Worm (Caenorhabditis elegans): Measurements from ENCODE around the gene F58F9.9.

F58F9.9 gene

DNA sequence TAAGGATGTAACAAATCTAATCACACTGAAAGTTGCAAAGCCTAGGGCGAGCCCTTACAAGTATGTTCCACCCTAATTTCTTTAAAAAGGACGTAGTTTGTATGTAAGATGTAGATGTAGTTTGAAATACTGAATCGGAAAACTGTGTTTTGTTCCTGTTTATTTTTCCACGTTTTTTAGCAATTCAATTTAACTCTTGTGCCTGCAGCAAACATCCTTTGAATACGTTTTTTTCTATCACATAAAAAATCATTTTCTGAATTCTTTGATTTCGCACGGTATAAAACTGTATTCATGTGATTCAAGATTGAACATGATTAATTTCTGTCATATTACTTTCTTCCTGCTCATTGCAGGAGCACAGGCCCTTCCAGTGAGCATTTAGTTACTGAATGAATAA is at the start of gene F58F9.9:
TSS of gene F58F9.9 (plus strand) at position 301 of the 400 bp plus-strand sequence.
- TF ChIP-seq him-1 (tag; optimal IDR thresholded peaks at IDR 0.05) (no peak), dao-5 (tag; optimal IDR thresholded peaks at IDR 0.05) (no peak), W03F9.2 (tag; optimal IDR thresholded peaks at IDR 0.05) (no peak)

DNA sequence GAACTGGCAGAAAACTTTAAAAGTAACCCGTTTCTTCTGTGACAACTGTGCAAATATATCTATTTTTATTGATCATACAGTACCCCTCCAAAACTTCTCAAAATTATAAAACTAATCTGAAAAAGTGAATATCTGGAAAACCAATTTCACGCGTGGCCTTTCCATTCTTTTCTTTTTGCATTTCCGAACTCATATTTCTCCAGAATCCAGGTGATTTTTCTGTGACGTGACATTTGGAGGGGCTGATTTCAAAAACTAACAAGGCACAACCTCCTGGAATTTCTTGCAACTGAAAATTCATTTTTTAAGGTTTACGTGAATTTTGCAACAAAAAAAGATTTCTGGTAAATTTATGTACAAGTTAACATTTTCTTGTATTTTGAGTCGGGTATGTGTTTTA is 39.8 kb upstream of the F58F9.9 start:
- TF ChIP-seq W03F9.2 (tag; optimal IDR thresholded peaks at IDR 0.05) = no peak
- no peak for TF ChIP-seq dao-5 (tag; optimal IDR thresholded peaks at IDR 0.05)
- no peak for TF ChIP-seq him-1 (tag; optimal IDR thresholded peaks at IDR 0.05)

DNA sequence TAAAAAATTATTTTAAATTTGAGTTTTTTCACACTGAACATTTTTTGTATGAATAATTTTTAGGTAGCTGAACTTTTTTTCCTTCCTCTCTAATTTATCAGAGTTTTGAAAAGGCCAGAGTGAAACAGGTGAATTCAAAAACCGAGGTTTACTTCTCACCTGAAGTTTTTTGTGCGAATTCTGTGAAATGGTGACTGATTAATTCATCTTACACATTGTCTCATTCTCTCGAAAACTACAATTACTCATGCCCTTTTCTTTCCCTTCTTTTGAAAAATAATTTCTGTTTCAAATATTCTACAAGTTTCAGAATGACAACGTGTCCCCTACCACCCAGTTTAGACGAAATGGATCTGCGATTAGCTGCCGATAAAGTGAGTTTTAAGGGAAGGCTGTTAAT is 38.3 kb upstream of the F58F9.9 start, which contains the start of gene tkr-2:
TSS of gene tkr-2 (plus strand) at position 301 of the 400 bp plus-strand sequence.
- TF ChIP-seq W03F9.2 (tag; optimal IDR thresholded peaks at IDR 0.05) (no peak), him-1 (tag; optimal IDR thresholded peaks at IDR 0.05) (no peak), dao-5 (tag; optimal IDR thresholded peaks at IDR 0.05) (no peak)

DNA sequence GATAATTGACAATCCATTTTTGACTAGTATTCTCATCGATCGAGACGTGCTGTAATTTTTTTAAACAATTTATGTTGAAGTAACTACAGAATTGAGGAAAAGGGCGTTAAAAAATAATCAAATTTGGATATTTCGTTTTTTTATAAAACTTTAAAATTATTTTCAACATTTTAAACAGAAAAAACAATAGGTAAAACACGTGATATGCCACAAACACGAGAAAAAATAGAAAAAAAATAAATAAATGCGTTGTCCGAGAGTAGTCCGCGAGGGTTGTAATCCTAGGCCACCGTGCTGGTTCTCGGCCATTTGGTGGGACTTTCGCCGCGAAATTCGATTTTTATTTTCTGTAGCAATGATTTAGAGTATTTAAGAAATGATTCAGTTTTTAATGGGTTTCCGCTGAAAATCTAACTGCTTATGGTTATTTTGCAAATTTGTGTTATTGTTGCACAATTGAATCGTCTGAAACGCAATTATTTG is 33.8 kb upstream of the F58F9.9 start, which contains the start of gene C49A9.10:
TSS of gene C49A9.10 (minus strand) at position 51 of the 483 bp plus-strand sequence.
- TF ChIP-seq W03F9.2 (tag; optimal IDR thresholded peaks at IDR 0.05) (peak; percentile 90), him-1 (tag; optimal IDR thresholded peaks at IDR 0.05) (peak; percentile 74), dao-5 (tag; optimal IDR thresholded peaks at IDR 0.05) (no peak)

DNA sequence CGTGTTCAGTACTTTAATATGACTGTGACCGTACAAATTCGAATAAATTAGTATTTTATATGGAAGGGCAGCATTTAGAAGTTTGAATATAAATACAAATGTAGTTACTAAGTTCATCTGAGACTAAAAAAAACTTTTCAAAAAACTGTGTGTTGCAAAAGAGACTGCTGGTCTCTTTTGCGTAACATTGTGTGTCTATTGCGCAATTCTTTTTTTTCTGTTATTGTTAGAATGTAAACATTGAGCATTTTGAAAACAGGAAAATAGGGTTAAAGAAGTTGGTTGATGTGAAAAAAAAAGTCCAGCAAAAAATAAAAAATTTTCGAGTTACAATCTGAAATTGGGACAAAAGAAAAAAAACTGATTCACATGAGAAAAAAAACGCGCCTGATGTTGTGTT is 30.8 kb upstream of the F58F9.9 start:
- TF ChIP-seq W03F9.2 (tag; optimal IDR thresholded peaks at IDR 0.05) (no peak), him-1 (tag; optimal IDR thresholded peaks at IDR 0.05) (no peak), dao-5 (tag; optimal IDR thresholded peaks at IDR 0.05) (no peak)

DNA sequence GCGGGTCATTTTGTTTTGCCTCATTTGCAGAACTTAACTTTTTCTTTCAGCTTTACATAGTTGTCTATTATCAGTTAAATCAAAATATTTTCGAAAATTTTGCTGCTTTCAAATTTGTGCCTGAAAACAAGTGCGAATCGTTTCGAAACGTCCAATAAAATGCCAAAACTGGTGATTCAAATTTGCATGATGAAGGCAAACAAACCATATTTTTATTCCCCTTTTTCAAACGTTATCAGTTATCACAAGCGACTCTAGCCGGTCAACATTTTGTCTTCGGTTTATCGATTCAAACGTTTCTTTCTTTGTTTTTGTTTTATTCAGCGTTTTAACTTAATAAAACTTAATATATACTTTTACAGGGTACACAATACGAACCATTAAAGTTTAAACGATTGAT is 29.5 kb upstream of the F58F9.9 start, which contains the start of the genes ugt-24 and C49A9.6:
TSS of gene ugt-24 (minus strand) at position 147 of the 400 bp plus-strand sequence.
TSS of gene C49A9.6 (plus strand) at position 363 of the 400 bp plus-strand sequence.
- no peak for TF ChIP-seq him-1 (tag; optimal IDR thresholded peaks at IDR 0.05)
- TF ChIP-seq dao-5 (tag; optimal IDR thresholded peaks at IDR 0.05) = no peak
- no peak for TF ChIP-seq W03F9.2 (tag; optimal IDR thresholded peaks at IDR 0.05)

DNA sequence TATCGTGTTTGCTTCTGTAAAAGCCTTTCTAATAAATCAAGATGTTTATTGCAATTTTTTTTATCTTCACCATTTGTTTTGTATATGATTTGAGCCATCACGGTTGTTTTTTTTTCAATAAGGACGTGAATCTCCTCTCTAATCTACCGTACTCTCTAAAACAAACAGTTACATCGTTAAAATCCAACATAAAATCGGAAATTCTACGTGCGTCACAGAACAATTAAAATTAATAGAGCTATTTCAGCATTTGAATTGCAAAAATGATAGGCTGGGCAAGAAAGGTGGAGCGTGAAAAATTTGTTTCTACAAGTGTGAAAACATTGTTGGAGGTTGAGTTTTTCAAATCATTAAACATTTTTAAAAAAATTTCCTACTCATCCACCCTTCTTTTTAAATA is 26.7 kb upstream of the F58F9.9 start, which contains the start of gene C49A9.5:
TSS of gene C49A9.5 (plus strand) at position 271 of the 400 bp plus-strand sequence.
- TF ChIP-seq W03F9.2 (tag; optimal IDR thresholded peaks at IDR 0.05) (no peak), him-1 (tag; optimal IDR thresholded peaks at IDR 0.05) (no peak), dao-5 (tag; optimal IDR thresholded peaks at IDR 0.05) (no peak)

DNA sequence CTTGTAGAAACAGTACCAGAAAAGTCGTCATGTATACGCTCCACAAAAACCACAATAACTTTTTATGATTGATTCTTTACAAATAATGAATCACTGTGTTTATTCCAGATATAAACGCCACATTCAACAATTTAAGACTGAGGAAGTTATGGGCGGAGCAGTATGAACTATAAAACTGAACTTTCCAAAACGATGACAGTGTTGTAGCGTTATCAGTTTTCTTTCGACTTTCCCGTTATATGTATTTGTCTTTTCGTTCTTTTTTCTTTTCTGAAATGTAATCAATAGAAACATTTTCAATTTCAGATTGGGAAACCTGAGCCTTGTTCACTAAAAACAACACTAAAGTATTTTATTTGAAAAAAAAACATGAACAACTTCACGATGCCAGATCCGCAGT is 23.0 kb upstream of the F58F9.9 start, which contains the start of gene C49A9.9:
TSS of gene C49A9.9 (plus strand) at position 307 of the 400 bp plus-strand sequence.
- TF ChIP-seq him-1 (tag; optimal IDR thresholded peaks at IDR 0.05) (no peak), W03F9.2 (tag; optimal IDR thresholded peaks at IDR 0.05) (no peak), dao-5 (tag; optimal IDR thresholded peaks at IDR 0.05) (no peak)

DNA sequence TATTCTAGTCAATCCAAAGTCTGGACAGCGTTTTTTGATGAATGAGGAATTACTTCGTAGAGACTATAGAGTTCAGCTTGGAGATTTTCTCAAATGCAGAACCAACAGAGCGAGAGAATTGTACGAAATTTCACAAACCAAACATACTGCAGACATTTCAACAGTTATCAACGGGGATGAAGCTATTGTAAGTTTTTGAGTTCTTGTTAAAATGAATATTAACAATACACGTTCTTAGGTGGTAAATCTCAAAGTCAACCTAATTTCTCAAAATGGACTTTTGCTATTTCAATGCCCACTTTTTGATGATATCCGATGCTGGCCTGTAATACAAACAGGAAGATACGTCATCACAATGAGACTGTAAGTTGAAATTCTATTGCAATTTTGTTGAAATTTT is 22.6 kb upstream of the F58F9.9 start:
- TF ChIP-seq dao-5 (tag; optimal IDR thresholded peaks at IDR 0.05) = no peak
- no peak for TF ChIP-seq him-1 (tag; optimal IDR thresholded peaks at IDR 0.05)
- no peak for TF ChIP-seq W03F9.2 (tag; optimal IDR thresholded peaks at IDR 0.05)

DNA sequence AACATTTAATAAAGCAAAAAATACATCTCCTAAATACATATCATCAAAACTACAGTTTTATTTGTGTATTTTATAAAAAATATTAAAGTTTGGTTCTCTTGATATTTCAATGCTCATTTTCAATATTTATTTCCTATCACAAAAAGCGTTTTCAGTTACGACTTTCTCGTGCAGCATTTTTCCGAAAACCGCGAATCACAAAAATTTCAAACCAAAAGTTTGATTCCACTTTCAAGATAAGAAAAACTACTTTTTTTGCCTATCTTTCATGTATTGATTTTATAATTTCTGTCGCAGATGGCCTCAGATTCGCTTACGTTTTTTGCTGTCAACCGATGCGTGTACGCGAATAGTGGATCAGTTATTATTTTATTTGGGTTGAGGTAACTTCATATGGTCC is 20.7 kb upstream of the F58F9.9 start, which contains the start of gene C49A9.4:
TSS of gene C49A9.4 (plus strand) at position 265 of the 400 bp plus-strand sequence.
- TF ChIP-seq dao-5 (tag; optimal IDR thresholded peaks at IDR 0.05) (no peak), him-1 (tag; optimal IDR thresholded peaks at IDR 0.05) (no peak), W03F9.2 (tag; optimal IDR thresholded peaks at IDR 0.05) (no peak)

DNA sequence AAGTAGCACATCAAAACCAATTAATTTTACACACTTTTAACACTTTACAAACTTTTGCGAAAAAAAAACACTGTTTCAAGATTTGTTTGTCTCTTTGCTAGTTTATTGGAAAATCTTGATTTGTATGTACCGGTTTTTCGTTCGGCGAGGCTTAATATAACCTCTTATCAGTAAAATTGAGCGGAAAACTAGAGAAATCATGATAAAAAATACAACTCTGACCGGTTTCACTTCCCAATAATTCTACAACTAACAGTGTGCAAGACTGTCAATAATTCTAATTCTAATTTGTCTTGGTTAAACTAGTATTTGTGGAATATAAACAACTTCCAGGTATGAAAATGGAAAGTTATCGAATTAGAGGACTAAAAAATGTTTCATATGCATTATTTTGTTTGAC is 18.2 kb upstream of the F58F9.9 start, which contains the start of gene C49A9.3:
TSS of gene C49A9.3 (plus strand) at position 212 of the 400 bp plus-strand sequence.
- TF ChIP-seq W03F9.2 (tag; optimal IDR thresholded peaks at IDR 0.05) (no peak), dao-5 (tag; optimal IDR thresholded peaks at IDR 0.05) (no peak), him-1 (tag; optimal IDR thresholded peaks at IDR 0.05) (no peak)

DNA sequence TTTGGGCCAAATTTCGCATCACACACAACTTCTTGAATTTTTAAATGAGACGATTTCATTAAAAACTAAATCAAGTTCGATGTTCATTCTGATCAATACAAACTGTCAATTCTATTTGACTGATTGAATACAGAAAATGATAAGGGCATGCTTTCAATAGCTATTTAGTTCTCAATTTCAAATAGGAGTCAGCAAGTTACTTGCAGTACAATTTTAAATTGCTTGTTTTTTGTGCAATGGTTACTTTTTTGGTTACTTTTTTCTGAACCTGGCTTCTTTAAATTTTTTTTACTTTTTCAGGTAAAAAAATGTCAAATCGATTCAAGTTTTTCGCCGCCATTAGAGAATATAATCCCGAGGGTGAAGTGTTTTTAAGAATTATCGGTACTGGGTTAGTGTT is 14.9 kb upstream of the F58F9.9 start, which contains the start of gene C49A9.2:
TSS of gene C49A9.2 (plus strand) at position 301 of the 400 bp plus-strand sequence.
- TF ChIP-seq him-1 (tag; optimal IDR thresholded peaks at IDR 0.05) = no peak
- no peak for TF ChIP-seq W03F9.2 (tag; optimal IDR thresholded peaks at IDR 0.05)
- TF ChIP-seq dao-5 (tag; optimal IDR thresholded peaks at IDR 0.05) = no peak

DNA sequence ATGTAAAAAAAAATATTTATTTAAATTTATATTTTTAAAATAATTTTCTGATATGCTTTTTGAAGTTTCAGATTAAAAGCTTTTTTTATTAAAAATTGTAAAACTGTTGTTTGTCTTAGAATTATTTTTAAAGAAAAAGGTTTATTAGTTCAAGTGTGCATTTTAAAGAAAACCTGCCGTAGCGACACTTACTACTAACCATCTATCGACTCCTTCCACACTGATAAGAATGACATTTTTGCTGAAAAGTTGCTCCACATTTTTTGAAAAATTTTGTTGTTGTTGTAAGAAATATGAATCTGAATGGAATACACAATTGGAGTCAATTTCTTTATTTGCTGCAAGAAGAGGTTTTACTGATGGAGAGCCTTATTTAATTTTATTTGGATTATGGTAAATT is 12.1 kb upstream of the F58F9.9 start, which contains the start of gene C49A9.1:
TSS of gene C49A9.1 (plus strand) at position 217 of the 400 bp plus-strand sequence.
- TF ChIP-seq W03F9.2 (tag; optimal IDR thresholded peaks at IDR 0.05) (no peak), dao-5 (tag; optimal IDR thresholded peaks at IDR 0.05) (no peak), him-1 (tag; optimal IDR thresholded peaks at IDR 0.05) (no peak)

DNA sequence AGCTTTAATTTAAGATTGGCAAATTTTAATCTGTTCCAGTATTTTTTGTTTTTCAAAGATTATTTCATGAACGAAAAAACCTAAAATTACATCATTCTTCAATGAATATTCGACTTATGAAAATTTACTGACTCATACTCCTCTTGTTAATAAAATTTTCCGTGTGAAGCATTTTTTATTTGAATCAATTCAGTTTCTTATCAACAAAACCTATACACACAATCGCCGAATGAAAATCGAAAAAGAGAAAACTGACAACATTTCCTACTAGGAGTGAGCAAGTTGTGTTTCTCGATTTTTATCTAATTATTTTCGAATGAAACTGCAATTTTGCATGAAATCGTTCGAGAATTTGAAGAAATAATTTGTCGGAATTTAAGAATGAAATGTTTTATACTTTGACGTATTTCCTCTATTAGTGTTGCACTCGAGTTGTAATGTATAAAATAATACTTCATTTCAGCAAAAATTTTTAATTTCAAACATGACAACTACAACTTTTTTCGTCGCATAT is 9.5 kb upstream of the F58F9.9 start, which contains the start of gene F58F9.4:
TSS of gene F58F9.4 (plus strand) at position 464 of the 514 bp plus-strand sequence.
- no peak for TF ChIP-seq W03F9.2 (tag; optimal IDR thresholded peaks at IDR 0.05)
- TF ChIP-seq dao-5 (tag; optimal IDR thresholded peaks at IDR 0.05) = no peak
- TF ChIP-seq him-1 (tag; optimal IDR thresholded peaks at IDR 0.05) = no peak

Measured in whole organism, L4/young adult.